Fruit fly (Drosophila melanogaster): ENCODE results near the gene Atg3.

Atg3 gene

DNA sequence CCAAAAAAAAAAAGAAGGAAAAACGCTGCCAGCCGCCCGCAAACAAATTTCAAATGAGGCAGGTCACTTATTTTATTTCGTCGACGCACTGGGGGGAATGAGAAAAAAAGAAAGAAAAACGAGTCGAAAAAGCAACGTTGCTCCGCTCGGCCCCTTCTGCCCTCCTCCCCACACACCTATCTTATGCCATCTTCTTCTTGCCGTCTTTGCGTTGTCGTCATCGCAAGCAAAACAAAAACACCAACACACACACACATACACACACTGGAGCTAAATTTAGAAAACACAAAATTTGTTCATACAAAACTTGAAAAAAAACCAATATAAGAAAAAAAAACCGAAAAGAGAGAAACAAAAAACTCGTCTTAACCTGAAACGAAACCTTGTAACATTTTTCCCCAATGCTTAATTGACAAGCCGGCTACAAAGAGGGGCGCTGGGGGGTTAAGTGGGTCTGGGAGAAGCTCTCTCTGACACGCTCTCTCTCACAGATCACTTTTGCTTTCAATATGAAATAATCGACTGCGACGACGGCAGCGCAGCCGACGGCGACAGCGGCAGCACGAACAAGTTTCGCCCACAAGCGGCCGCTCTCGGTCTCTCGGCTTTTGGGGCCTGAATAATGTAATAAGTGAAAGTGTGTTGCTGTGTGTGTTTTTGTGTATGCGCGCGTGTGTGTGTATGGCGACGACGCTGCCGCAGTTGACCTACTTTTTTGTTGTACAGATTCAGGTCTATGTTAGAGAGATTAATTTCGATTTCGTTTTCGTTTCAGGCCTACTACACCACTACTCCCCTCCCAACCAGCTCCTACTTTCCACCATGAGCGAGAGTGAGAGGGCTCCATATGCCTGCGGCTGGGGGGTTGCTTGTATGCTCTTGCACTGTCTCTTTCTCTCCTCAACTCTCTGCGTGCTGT lies 22.9 kb downstream of the Atg3 start (continued):
- TF ChIP-seq CkIIα-i1 (GFP tag; IDR thresholded peaks at IDR 0.05) (no peak), CG31365 (tag; optimal IDR thresholded peaks at IDR 0.05) (no peak), Deaf1 (tag; optimal IDR thresholded peaks at IDR 0.05) (peak; percentile 85), Bteb2 (GFP tag; optimal IDR thresholded peaks at IDR 0.05) (no peak), Ravus (GFP tag; IDR thresholded peaks at IDR 0.05) (no peak), insv (GFP tag; optimal IDR thresholded peaks at IDR 0.05) (no peak), tna (GFP tag; IDR thresholded peaks at IDR 0.05; ENCODE audit: partially characterized antibody) (no peak), CG33557 (GFP tag; optimal IDR thresholded peaks at IDR 0.05) (peak; percentile 94), lmd (GFP tag; IDR thresholded peaks at IDR 0.05) (no peak), C15 (GFP tag; IDR thresholded peaks at IDR 0.05) (no peak), Optix (GFP tag; IDR thresholded peaks at IDR 0.05) (peak; percentile 18; the same call in 1 of the 3 replicates), CG10431 (GFP tag; optimal IDR thresholded peaks at IDR 0.05) (peak; percentile 64), CG4328 (GFP tag; optimal IDR thresholded peaks at IDR 0.05) (peak; percentile 20), Abd-B (GFP tag; optimal IDR thresholded peaks at IDR 0.05) (peak; percentile 31), Atf3 (GFP tag; optimal IDR thresholded peaks at IDR 0.05) (peak; percentile 61), grn (GFP tag; optimal IDR thresholded peaks at IDR 0.05) (peak; percentile 82), crc (GFP tag; optimal IDR thresholded peaks at IDR 0.05) (no peak), phol (tag; optimal IDR thresholded peaks at IDR 0.05) (no peak), CG10321 (GFP tag; IDR thresholded peaks at IDR 0.05) (peak; percentile 86), B-H1 (GFP tag; IDR thresholded peaks at IDR 0.05) (no peak), otp (GFP tag; IDR thresholded peaks at IDR 0.05) (peak; percentile 4; the same call in 1 of the 3 replicates), tup (GFP tag; optimal IDR thresholded peaks at IDR 0.05) (no peak), sna (GFP tag; IDR thresholded peaks at IDR 0.05; ENCODE audit: partially characterized antibody) (0 out of 2 replicates have a peak, but pooled peaks have one; percentile 42), CG1832 (GFP tag; optimal IDR thresholded peaks at IDR 0.05) (peak; percentile 87), CG6813 (GFP tag; optimal IDR thresholded peaks at IDR 0.05) (no peak), CG11723 (GFP tag; optimal IDR thresholded peaks at IDR 0.05) (no peak), H15 (GFP tag; IDR thresholded peaks at IDR 0.05) (no peak), CG10366 (GFP tag; IDR thresholded peaks at IDR 0.05) (no peak), Sry-β (GFP tag; optimal IDR thresholded peaks at IDR 0.05) (peak; percentile 34), Six4 (GFP tag; optimal IDR thresholded peaks at IDR 0.05) (no peak), CG4617 (GFP tag; optimal IDR thresholded peaks at IDR 0.05; ENCODE audit: borderline replicate concordance) (no peak), CoRest (tag; optimal IDR thresholded peaks at IDR 0.05) (no peak), CG43689 (GFP tag; IDR thresholded peaks at IDR 0.05) (no peak), klu (GFP tag; IDR thresholded peaks at IDR 0.05) (peak; percentile 55; the same call in 1 of the 2 replicates), aop (GFP tag; IDR thresholded peaks at IDR 0.05) (no peak), kah (GFP tag; optimal IDR thresholded peaks at IDR 0.05) (peak; percentile 3), Stat92E (GFP tag; optimal IDR thresholded peaks at IDR 0.05) (peak in 1 of 3 experiments; percentile 4), CG5180 (GFP tag; optimal IDR thresholded peaks at IDR 0.05) (peak; percentile 18), CG15269 (tag; optimal IDR thresholded peaks at IDR 0.05) (peak; percentile 21), slbo (GFP tag; IDR thresholded peaks at IDR 0.05) (peak; percentile 47), scrt (GFP tag; optimal IDR thresholded peaks at IDR 0.05) (no peak), CG6254 (GFP tag; optimal IDR thresholded peaks at IDR 0.05) (peak; percentile 55), oc (tag; optimal IDR thresholded peaks at IDR 0.05) (peak; percentile 73), lola (GFP tag; optimal IDR thresholded peaks at IDR 0.05) (peak in 1 of 3 experiments; percentile 56), CG12104 (GFP tag; optimal IDR thresholded peaks at IDR 0.05) (peak; percentile 25), ttk (GFP tag; IDR thresholded peaks at IDR 0.05) (peak; percentile 23; the same call in 1 of the 2 replicates), Adf1 (GFP tag; IDR thresholded peaks at IDR 0.05) (peak; percentile 99), CG32767 (GFP tag; IDR thresholded peaks at IDR 0.05) (peak; percentile 64)

Measured in whole organism, embryonic.